Fruit fly (Drosophila melanogaster) whole organism, embryonic: ENCODE data around the gene beag.

ENCODE experiments used
- Asciz ChIP-seq: fragments of 200-800 bp; sonication (Bioruptor generic); optimal IDR thresholded peaks from 2 replicates; lab custom pipeline; 2017; ENCODE audit warnings: missing biosample characterization, mild to moderate bottlenecking, missing genetic modification characterization, missing genetic modification reagents
- B-H1 ChIP-seq: fragments of 200-800 bp; sonication (Bioruptor generic); IDR thresholded peaks from 3 replicates; pipeline ENCODE4 v1.3.6; 2022; ENCODE audit warnings: missing biosample characterization, missing genetic modification characterization
- Bteb2 ChIP-seq: fragments of 200-800 bp; sonication (Bioruptor generic); optimal IDR thresholded peaks from 2 replicates; lab custom pipeline; 2016; ENCODE audit warnings: missing biosample characterization, missing genetic modification characterization
- CG10321 ChIP-seq: fragments of 200-800 bp; sonication (Bioruptor generic); IDR thresholded peaks from 2 replicates; pipeline ENCODE4 v1.3.6; 2022; ENCODE audit warnings: missing biosample characterization, missing genetic modification characterization
- CG10543 ChIP-seq: fragments of 200-800 bp; sonication (Bioruptor generic); optimal IDR thresholded peaks from 3 replicates; lab custom pipeline; 2017; ENCODE audit warnings: missing biosample characterization, mild to moderate bottlenecking, missing genetic modification characterization, moderate library complexity
- CG10565 ChIP-seq: fragments of 200-800 bp; sonication (Bioruptor generic); optimal IDR thresholded peaks from 3 replicates; lab custom pipeline; 2016; ENCODE audit warnings: missing biosample characterization, mild to moderate bottlenecking, missing genetic modification characterization
- CG11085 ChIP-seq: fragments of 200-800 bp; sonication (Bioruptor generic); IDR thresholded peaks from 2 replicates; pipeline ENCODE4 v1.3.6; 2022; ENCODE audit warnings: missing biosample characterization, missing genetic modification characterization
- CG11504 ChIP-seq: fragments of 200-800 bp; sonication (Bioruptor generic); optimal IDR thresholded peaks from 3 replicates; lab custom pipeline; 2019; ENCODE audit warnings: missing biosample characterization, mild to moderate bottlenecking, missing genetic modification characterization, moderate library complexity
- CG12155 ChIP-seq: fragments of 200-800 bp; sonication (Bioruptor generic); optimal IDR thresholded peaks from 3 replicates; lab custom pipeline; 2016; ENCODE audit warnings: missing biosample characterization, missing genetic modification characterization
- CG13624 ChIP-seq: fragments of 200-800 bp; sonication (Bioruptor generic); optimal IDR thresholded peaks from 2 replicates; lab custom pipeline; 2016; ENCODE audit warnings: missing biosample characterization, missing genetic modification characterization
- CG13775 ChIP-seq: fragments of 200-800 bp; sonication (Bioruptor generic); optimal IDR thresholded peaks from 3 replicates; lab custom pipeline; 2017; ENCODE audit warnings: missing biosample characterization, mild to moderate bottlenecking, missing genetic modification characterization
- CG14050 ChIP-seq: fragments of 200-800 bp; sonication (Bioruptor generic); IDR thresholded peaks from 3 replicates; pipeline ENCODE4 v1.3.6; 2022; ENCODE audit warnings: missing biosample characterization, missing genetic modification characterization
- CG15269 ChIP-seq: fragments of 200-800 bp; sonication (Bioruptor generic); optimal IDR thresholded peaks from 2 replicates; lab custom pipeline; 2018; ENCODE audit warnings: missing biosample characterization, mild to moderate bottlenecking, missing genetic modification characterization, moderate library complexity
- CG1647 ChIP-seq: fragments of 200-800 bp; sonication (Bioruptor generic); optimal IDR thresholded peaks from 3 replicates; lab custom pipeline; 2016; ENCODE audit warnings: missing biosample characterization, missing genetic modification characterization
- CG2129 ChIP-seq: fragments of 200-800 bp; sonication (Bioruptor generic); IDR thresholded peaks from 2 replicates; pipeline ENCODE4 v1.3.6; 2022; ENCODE audit warnings: missing biosample characterization, missing genetic modification characterization; ENCODE audit not compliant: partially characterized antibody
- CG30403 ChIP-seq: fragments of 200-800 bp; sonication (Bioruptor generic); optimal IDR thresholded peaks from 3 replicates; lab custom pipeline; 2016; ENCODE audit warnings: missing biosample characterization, missing genetic modification characterization
- CG34224 ChIP-seq: fragments of 200-800 bp; sonication (Bioruptor generic); IDR thresholded peaks from 3 replicates; pipeline ENCODE4 v1.3.6; 2022; ENCODE audit warnings: missing biosample characterization, missing genetic modification characterization; ENCODE audit not compliant: partially characterized antibody
- CG34376 ChIP-seq: fragments of 200-800 bp; sonication (Bioruptor generic); optimal IDR thresholded peaks from 2 replicates; lab custom pipeline; 2018; ENCODE audit warnings: missing biosample characterization, mild to moderate bottlenecking, missing genetic modification characterization
- CG3726 ChIP-seq: fragments of 200-800 bp; sonication (Bioruptor generic); IDR thresholded peaks from 3 replicates; pipeline ENCODE4, ENCODE4 v1.3.6; 2022; ENCODE audit warnings: missing biosample characterization, missing genetic modification characterization
- CG42726 ChIP-seq: fragments of 200-800 bp; sonication (Bioruptor generic); IDR thresholded peaks from 2 replicates; pipeline ENCODE4 v1.3.6; 2022; ENCODE audit warnings: missing biosample characterization, missing genetic modification characterization; ENCODE audit not compliant: partially characterized antibody
- CG4424 ChIP-seq: fragments of 200-800 bp; sonication (Bioruptor generic); optimal IDR thresholded peaks from 3 replicates; lab custom pipeline; 2016; ENCODE audit warnings: missing biosample characterization, missing genetic modification characterization
- CG6254 ChIP-seq: fragments of 200-800 bp; sonication (Bioruptor generic); optimal IDR thresholded peaks from 3 replicates; lab custom pipeline; 2017; ENCODE audit warnings: mild to moderate bottlenecking, missing biosample characterization, missing genetic modification reagents, missing genetic modification characterization
- CG6854 ChIP-seq: fragments of 200-800 bp; sonication (Bioruptor generic); optimal IDR thresholded peaks from 3 replicates; lab custom pipeline; 2017; ENCODE audit warnings: missing biosample characterization, mild to moderate bottlenecking, missing genetic modification characterization
- CG7357 ChIP-seq: fragments of 200-800 bp; sonication (Bioruptor generic); IDR thresholded peaks from 3 replicates; pipeline ENCODE4 v1.3.6; 2022; ENCODE audit warnings: missing biosample characterization, missing genetic modification characterization
- CHES-1-like ChIP-seq: fragments of 200-800 bp; sonication (Bioruptor generic); optimal IDR thresholded peaks from 2 replicates; lab custom pipeline; 2016; ENCODE audit warnings: missing biosample characterization, missing genetic modification characterization
- Camta ChIP-seq: fragments of 200-800 bp; sonication (Bioruptor generic); optimal IDR thresholded peaks from 2 replicates; lab custom pipeline; 2016; ENCODE audit warnings: missing biosample characterization, missing genetic modification characterization
- Deaf1 ChIP-seq: fragments of 200-800 bp; optimal IDR thresholded peaks from 3 replicates; lab custom pipeline; 2019; ENCODE audit warnings: missing biosample characterization, mild to moderate bottlenecking, missing genetic modification characterization, moderate library complexity
- Dp ChIP-seq: fragments of 200-800 bp; sonication (Bioruptor generic); optimal IDR thresholded peaks from 2 replicates; lab custom pipeline; 2018; ENCODE audit warnings: missing biosample characterization, mild to moderate bottlenecking, missing genetic modification characterization, moderate library complexity
- Eip74EF ChIP-seq, 2 experiments: fragments of 200-800 bp in 1 of 2; fragments of >200 bp in 1 of 2; sonication (Bioruptor generic) in 1 of 2; optimal IDR thresholded peaks; 2 replicates each; lab custom pipeline; 2017 to 2019; ENCODE audit warnings: missing biosample characterization in 2 of 2, missing genetic modification characterization in 2 of 2, mild to moderate bottlenecking in 1 of 2, moderate library complexity in 1 of 2
- Fer3 ChIP-seq: fragments of 200-800 bp; sonication (Bioruptor generic); optimal IDR thresholded peaks from 2 replicates; lab custom pipeline; 2018; ENCODE audit warnings: missing biosample characterization, mild to moderate bottlenecking, missing genetic modification characterization, moderate library complexity
- H15 ChIP-seq: fragments of 200-800 bp; sonication (Bioruptor generic); IDR thresholded peaks from 3 replicates; pipeline ENCODE4 v1.3.6; 2022; ENCODE audit warnings: missing biosample characterization, missing genetic modification characterization
- HLH3B ChIP-seq: fragments of 200-800 bp; sonication (Bioruptor generic); IDR thresholded peaks from 2 replicates; pipeline ENCODE4 v1.3.6; 2022; ENCODE audit warnings: missing biosample characterization, missing genetic modification characterization
- Hey ChIP-seq: fragments of 200-800 bp; sonication (Bioruptor generic); optimal IDR thresholded peaks from 3 replicates; lab custom pipeline; 2018; ENCODE audit warnings: missing biosample characterization, mild to moderate bottlenecking, missing genetic modification characterization
- Hmx ChIP-seq: fragments of 200-800 bp; sonication (Bioruptor generic); optimal IDR thresholded peaks from 2 replicates; lab custom pipeline; 2016; ENCODE audit warnings: missing biosample characterization, missing genetic modification characterization
- Lpt ChIP-seq: fragments of >200 bp; optimal IDR thresholded peaks from 2 replicates; lab custom pipeline; 2018; ENCODE audit warnings: missing biosample characterization, missing genetic modification characterization
- NK7.1 ChIP-seq: fragments of 200-800 bp; sonication (Bioruptor generic); optimal IDR thresholded peaks from 3 replicates; lab custom pipeline; 2016; ENCODE audit warnings: missing biosample characterization, missing genetic modification characterization
- Nf-YB ChIP-seq: fragments of 200-800 bp; sonication (Bioruptor generic); optimal IDR thresholded peaks from 3 replicates; lab custom pipeline; 2019; ENCODE audit warnings: missing biosample characterization, mild to moderate bottlenecking, missing genetic modification characterization, moderate library complexity
- Oaz ChIP-seq: fragments of 200-800 bp; sonication (Bioruptor generic); IDR thresholded peaks from 2 replicates; pipeline ENCODE4 v1.3.6; 2022; ENCODE audit warnings: missing biosample characterization, missing genetic modification characterization
- Stat92E ChIP-seq, 3 experiments: fragments of >200 bp in 2 of 3; fragments of 200-800 bp in 1 of 3; sonication (Bioruptor generic) in 1 of 3; optimal IDR thresholded peaks; 2 replicates each; lab custom pipeline; 2017 to 2019; ENCODE audit warnings: missing biosample characterization in 3 of 3, missing genetic modification characterization in 3 of 3, mild to moderate bottlenecking in 1 of 3, moderate library complexity in 1 of 3
- Vsx1 ChIP-seq: fragments of 200-800 bp; sonication (Bioruptor generic); optimal IDR thresholded peaks from 2 replicates; lab custom pipeline; 2017; ENCODE audit warnings: missing biosample characterization, mild to moderate bottlenecking, missing genetic modification characterization, missing genetic modification reagents
- danr ChIP-seq: fragments of 200-800 bp; sonication (Bioruptor generic); IDR thresholded peaks from 2 replicates; pipeline ENCODE4 v1.3.6; 2022; ENCODE audit warnings: missing biosample characterization, missing genetic modification characterization
- dimm ChIP-seq: fragments of 200-800 bp; sonication (Bioruptor generic); IDR thresholded peaks from 2 replicates; pipeline ENCODE4 v1.3.6; 2022; ENCODE audit warnings: missing biosample characterization, missing genetic modification characterization
- grau ChIP-seq: fragments of 200-800 bp; optimal IDR thresholded peaks from 3 replicates; lab custom pipeline; 2019; ENCODE audit warnings: missing biosample characterization, mild to moderate bottlenecking, missing genetic modification characterization, moderate library complexity
- jing ChIP-seq: fragments of 200-800 bp; sonication (Bioruptor generic); optimal IDR thresholded peaks from 2 replicates; lab custom pipeline; 2018; ENCODE audit warnings: missing biosample characterization, mild to moderate bottlenecking, missing genetic modification characterization
- kay ChIP-seq: fragments of 200-800 bp; sonication (Bioruptor generic); optimal IDR thresholded peaks from 2 replicates; lab custom pipeline; 2016; ENCODE audit warnings: missing biosample characterization, missing genetic modification characterization
- lilli ChIP-seq: fragments of 200-800 bp; sonication (Bioruptor generic); optimal IDR thresholded peaks from 3 replicates; lab custom pipeline; 2016; ENCODE audit warnings: missing biosample characterization, missing genetic modification characterization
- nerfin-2 ChIP-seq: fragments of 200-800 bp; sonication (Bioruptor generic); IDR thresholded peaks from 2 replicates; pipeline ENCODE4 v1.3.6; 2022; ENCODE audit warnings: missing biosample characterization, missing genetic modification characterization; ENCODE audit not compliant: partially characterized antibody
- pho ChIP-seq: fragments of 200-800 bp; sonication (Bioruptor generic); optimal IDR thresholded peaks from 2 replicates; lab custom pipeline; 2016; ENCODE audit warnings: missing biosample characterization, missing genetic modification characterization
- pum ChIP-seq: fragments of 200-800 bp; sonication (Bioruptor generic); optimal IDR thresholded peaks from 2 replicates; lab custom pipeline; 2016; ENCODE audit warnings: missing biosample characterization, missing genetic modification characterization

The beag gene

dm6 chr3R:9031797-9032418 is 33.0 kb downstream of the beag start (continued):
- TF ChIP-seq CG14050 (GFP tag; lab: Robert Waterston, UW) (peak; percentile 87), kay (GFP tag; lab: Kevin White, UChicago) (peak; percentile 77), jing (GFP tag; lab: Kevin White, UChicago) (peak; percentile 73), B-H1 (GFP tag; lab: Robert Waterston, UW) (peak; percentile 87; the same call in 2 of the 3 replicates), Hey (tag; lab: Kevin White, UChicago) (peak; percentile 7), Fer3 (tag; lab: Kevin White, UChicago) (peak; percentile 90), Asciz (GFP tag; lab: Kevin White, UChicago) (peak; percentile 87), CG42726 (GFP tag; lab: Robert Waterston, UW) (no peak), CG3726 (peak; percentile 85; the same call in 2 of the 3 replicates), CG2129 (GFP tag; lab: Robert Waterston, UW) (no peak), HLH3B (GFP tag; lab: Robert Waterston, UW) (peak; percentile 92), nerfin-2 (GFP tag; lab: Robert Waterston, UW) (no peak), CG12155 (peak; percentile 79), CG10321 (GFP tag; lab: Robert Waterston, UW) (peak; percentile 60; the same call in 1 of the 2 replicates), CG34224 (GFP tag; lab: Robert Waterston, UW) (no peak), CG13624 (GFP tag; lab: Kevin White, UChicago) (peak; percentile 63), dimm (GFP tag; lab: Robert Waterston, UW) (no peak; the same call in 1 of the 2 replicates), Stat92E (GFP tag; optimal IDR thresholded peaks at IDR 0.05; lab: Kevin White, UChicago) (peak in 1 of 3 experiments; percentile 95), CG30403 (peak; percentile 89), CG7357 (GFP tag; lab: Robert Waterston, UW) (peak; percentile 63; the same call in 1 of the 3 replicates), CG10565 (GFP tag; lab: Kevin White, UChicago) (peak; percentile 42), Vsx1 (GFP tag; lab: Kevin White, UChicago) (peak; percentile 67), grau (tag; lab: Kevin White, UChicago) (peak; percentile 84), CG6254 (GFP tag; lab: Kevin White, UChicago) (peak; percentile 82), CG15269 (tag; lab: Kevin White, UChicago) (peak; percentile 91), Deaf1 (tag; lab: Kevin White, UChicago) (peak; percentile 79), lilli (GFP tag; lab: Kevin White, UChicago) (peak; percentile 94), CG11085 (peak; percentile 74), pum (GFP tag; lab: Kevin White, UChicago) (peak; percentile 82), pho (GFP tag; lab: Kevin White, UChicago) (peak; percentile 85), Oaz (GFP tag; lab: Robert Waterston, UW) (peak; percentile 80), Nf-YB (GFP tag; lab: Kevin White, UChicago) (peak; percentile 60), Hmx (GFP tag; lab: Kevin White, UChicago) (peak; percentile 53), Bteb2 (GFP tag; lab: Kevin White, UChicago) (peak; percentile 79), Lpt (GFP tag; lab: Kevin White, UChicago) (no peak), Camta (GFP tag; lab: Kevin White, UChicago) (peak; percentile 81), NK7.1 (peak; percentile 78), H15 (GFP tag; lab: Robert Waterston, UW) (peak; percentile 92), CG6854 (GFP tag; lab: Kevin White, UChicago) (peak; percentile 70), CG34376 (GFP tag; lab: Kevin White, UChicago) (peak; percentile 20), CG11504 (peak; percentile 92), danr (peak; percentile 80), CG10543 (GFP tag; lab: Kevin White, UChicago) (no peak), CG1647 (GFP tag; lab: Kevin White, UChicago) (peak; percentile 88), Dp (no peak), CG13775 (GFP tag; lab: Kevin White, UChicago) (peak; percentile 78), Eip74EF (GFP tag; optimal IDR thresholded peaks at IDR 0.05; lab: Kevin White, UChicago) (peak in 1 of 2 experiments; percentile 68), CHES-1-like (peak; percentile 80), CG4424 (GFP tag; lab: Kevin White, UChicago) (peak; percentile 85)
